Fruit fly (Drosophila melanogaster) S2 (cell line): Measurements from ENCODE around the gene Tyler.

Experiments
- CG8478 ChIP-seq: fragments of >200 bp; optimal IDR thresholded peaks from 2 replicates; lab custom pipeline; 2018
- CTCF ChIP-seq, 2 experiments: fragments of >200 bp; optimal IDR thresholded peaks; 2 replicates each; lab custom pipeline; 2018

- TF ChIP-seq CG8478 (lab: Kevin White, UChicago) (no peak), CTCF (optimal IDR thresholded peaks at IDR 0.05; lab: Kevin White, UChicago) (no peak)
Observed at dm6 chrX:19579648-19580301, 31.6 kb upstream of the Tyler start, which contains the start of gene Tao.
